Fruit fly (Drosophila melanogaster) whole organism, embryonic: ENCODE measurements around the gene CG33267.

Experiments used
- Awh ChIP-seq: fragments of 200-800 bp; sonication (Bioruptor generic); IDR thresholded peaks from 2 replicates; pipeline ENCODE4, ENCODE4 v1.3.6; 2022; ENCODE audit warnings: missing biosample characterization, missing genetic modification characterization
- Bgb ChIP-seq: fragments of 200-800 bp; sonication (Bioruptor generic); IDR thresholded peaks from 2 replicates; pipeline ENCODE4 v1.3.6; 2022; ENCODE audit warnings: missing biosample characterization, missing genetic modification characterization; ENCODE audit not compliant: partially characterized antibody
- Bteb2 ChIP-seq: fragments of 200-800 bp; sonication (Bioruptor generic); optimal IDR thresholded peaks from 2 replicates; lab custom pipeline; 2016; ENCODE audit warnings: missing biosample characterization, missing genetic modification characterization
- CG10959 ChIP-seq: fragments of 200-800 bp; sonication (Bioruptor generic); IDR thresholded peaks from 2 replicates; pipeline ENCODE4 v1.3.6; 2022; ENCODE audit warnings: missing biosample characterization, missing genetic modification characterization
- CG11398 ChIP-seq: fragments of 200-800 bp; sonication (Bioruptor generic); optimal IDR thresholded peaks from 2 replicates; lab custom pipeline; 2016; ENCODE audit warnings: missing biosample characterization, missing genetic modification characterization
- CG12299 ChIP-seq: fragments of 200-800 bp; sonication (Bioruptor generic); optimal IDR thresholded peaks from 2 replicates; lab custom pipeline; 2018; ENCODE audit warnings: missing biosample characterization, mild to moderate bottlenecking, missing genetic modification characterization
- CG12769 ChIP-seq: fragments of 200-800 bp; sonication (Bioruptor generic); optimal IDR thresholded peaks from 2 replicates; lab custom pipeline; 2019; ENCODE audit warnings: missing biosample characterization, mild to moderate bottlenecking, missing genetic modification characterization, moderate library complexity
- CG17829 ChIP-seq: fragments of 200-800 bp; optimal IDR thresholded peaks from 2 replicates; lab custom pipeline; 2019; ENCODE audit warnings: missing biosample characterization, mild to moderate bottlenecking, missing genetic modification characterization, moderate library complexity
- CG2712 ChIP-seq: fragments of 200-800 bp; optimal IDR thresholded peaks from 3 replicates; lab custom pipeline; 2019; ENCODE audit warnings: missing biosample characterization, mild to moderate bottlenecking, missing genetic modification characterization, moderate library complexity
- CG31224 ChIP-seq: fragments of 200-800 bp; sonication (Bioruptor generic); IDR thresholded peaks from 2 replicates; pipeline ENCODE4 v1.3.6; 2022; ENCODE audit warnings: missing biosample characterization, missing genetic modification characterization
- CG32532 ChIP-seq: fragments of 200-800 bp; sonication (Bioruptor generic); IDR thresholded peaks from 2 replicates; pipeline ENCODE4 v1.3.6; 2022; ENCODE audit warnings: missing biosample characterization, missing genetic modification characterization
- CG32767 ChIP-seq: fragments of 200-800 bp; sonication (Bioruptor generic); IDR thresholded peaks from 2 replicates; pipeline ENCODE4 v1.3.6; 2022; ENCODE audit warnings: missing biosample characterization, missing genetic modification characterization
- CG3847 ChIP-seq: fragments of 200-800 bp; sonication (Bioruptor generic); IDR thresholded peaks from 2 replicates; pipeline ENCODE4 v1.3.6; 2022; ENCODE audit warnings: missing biosample characterization, missing genetic modification characterization
- CG4617 ChIP-seq: fragments of 200-800 bp; sonication (Bioruptor generic); optimal IDR thresholded peaks from 3 replicates; lab custom pipeline; 2016; ENCODE audit warnings: missing biosample characterization, missing genetic modification characterization, borderline replicate concordance
- CG4820 ChIP-seq: fragments of 200-800 bp; sonication (Bioruptor generic); optimal IDR thresholded peaks from 3 replicates; lab custom pipeline; 2016; ENCODE audit warnings: missing biosample characterization, missing genetic modification characterization
- CG5245 ChIP-seq: fragments of 200-800 bp; sonication (Bioruptor generic); optimal IDR thresholded peaks from 3 replicates; lab custom pipeline; 2016; ENCODE audit warnings: missing biosample characterization, missing genetic modification characterization
- CG6654 ChIP-seq: fragments of 200-800 bp; sonication (Bioruptor generic); optimal IDR thresholded peaks from 2 replicates; lab custom pipeline; 2017; ENCODE audit warnings: missing biosample characterization, mild to moderate bottlenecking, missing genetic modification characterization
- CG6813 ChIP-seq: fragments of 200-800 bp; sonication (Bioruptor generic); optimal IDR thresholded peaks from 2 replicates; lab custom pipeline; 2017; ENCODE audit warnings: missing biosample characterization, missing genetic modification characterization, mild to moderate bottlenecking, moderate library complexity, missing genetic modification reagents
- CG7745 ChIP-seq: fragments of 200-800 bp; sonication (Bioruptor generic); optimal IDR thresholded peaks from 2 replicates; lab custom pipeline; 2018; ENCODE audit warnings: missing biosample characterization, mild to moderate bottlenecking, missing genetic modification characterization, moderate library complexity
- CG8924 ChIP-seq: fragments of 200-800 bp; optimal IDR thresholded peaks from 3 replicates; lab custom pipeline; 2019; ENCODE audit warnings: missing biosample characterization, mild to moderate bottlenecking, missing genetic modification characterization, moderate library complexity
- CG9215 ChIP-seq: fragments of 200-800 bp; sonication (Bioruptor generic); IDR thresholded peaks from 2 replicates; pipeline ENCODE4 v1.3.6; 2022; ENCODE audit warnings: missing biosample characterization, missing genetic modification characterization
- CG9817 ChIP-seq: fragments of 200-800 bp; sonication (Bioruptor generic); optimal IDR thresholded peaks from 2 replicates; lab custom pipeline; 2018; ENCODE audit warnings: missing biosample characterization, mild to moderate bottlenecking, missing genetic modification characterization, moderate library complexity
- CG9932 ChIP-seq: fragments of 200-800 bp; sonication (Bioruptor generic); IDR thresholded peaks from 2 replicates; pipeline ENCODE4 v1.3.6; 2022; ENCODE audit warnings: missing biosample characterization, missing genetic modification characterization
- Eip74EF ChIP-seq, 2 experiments: fragments of 200-800 bp in 1 of 2; fragments of >200 bp in 1 of 2; sonication (Bioruptor generic) in 1 of 2; optimal IDR thresholded peaks; 2 replicates each; lab custom pipeline; 2017 to 2019; ENCODE audit warnings: missing biosample characterization in 2 of 2, missing genetic modification characterization in 2 of 2, mild to moderate bottlenecking in 1 of 2, moderate library complexity in 1 of 2
- Fer3 ChIP-seq: fragments of 200-800 bp; sonication (Bioruptor generic); optimal IDR thresholded peaks from 2 replicates; lab custom pipeline; 2018; ENCODE audit warnings: missing biosample characterization, mild to moderate bottlenecking, missing genetic modification characterization, moderate library complexity
- Gug ChIP-seq: fragments of 200-800 bp; sonication (Bioruptor generic); IDR thresholded peaks from 4 replicates; pipeline ENCODE4 v1.3.6; 2022; ENCODE audit warnings: missing biosample characterization, missing genetic modification characterization
- HLH3B ChIP-seq: fragments of 200-800 bp; sonication (Bioruptor generic); IDR thresholded peaks from 2 replicates; pipeline ENCODE4 v1.3.6; 2022; ENCODE audit warnings: missing biosample characterization, missing genetic modification characterization
- Jarid2 ChIP-seq: fragments of 200-800 bp; sonication (Bioruptor generic); optimal IDR thresholded peaks from 3 replicates; lab custom pipeline; 2017; ENCODE audit warnings: mild to moderate bottlenecking, missing biosample characterization, missing genetic modification reagents, missing genetic modification characterization
- Sin3A ChIP-seq: fragments of >200 bp; optimal IDR thresholded peaks from 2 replicates; lab custom pipeline; 2018
- Sox102F ChIP-seq: fragments of 200-800 bp; sonication (Bioruptor generic); optimal IDR thresholded peaks from 2 replicates; lab custom pipeline; 2018; ENCODE audit warnings: missing biosample characterization, mild to moderate bottlenecking, missing genetic modification characterization, moderate library complexity
- Ssrp ChIP-seq: fragments of 200-800 bp; sonication (Bioruptor generic); optimal IDR thresholded peaks from 2 replicates; lab custom pipeline; 2018; ENCODE audit warnings: missing biosample characterization, mild to moderate bottlenecking, missing genetic modification characterization, moderate library complexity
- Usf ChIP-seq: fragments of 200-800 bp; sonication (Bioruptor generic); optimal IDR thresholded peaks from 2 replicates; lab custom pipeline; 2017; ENCODE audit warnings: missing genotype, missing biosample characterization, missing genetic modification characterization
- ab ChIP-seq: fragments of 200-800 bp; sonication (Bioruptor generic); optimal IDR thresholded peaks from 2 replicates; lab custom pipeline; 2016; ENCODE audit warnings: missing biosample characterization, missing genetic modification characterization
- az2 ChIP-seq: fragments of 200-800 bp; sonication (Bioruptor generic); optimal IDR thresholded peaks from 3 replicates; lab custom pipeline; 2016; ENCODE audit warnings: missing biosample characterization, missing genetic modification characterization
- caup ChIP-seq: fragments of 200-800 bp; sonication (Bioruptor generic); optimal IDR thresholded peaks from 3 replicates; lab custom pipeline; 2017; ENCODE audit warnings: missing biosample characterization, mild to moderate bottlenecking, missing genetic modification characterization, moderate library complexity; ENCODE audit not compliant: severe bottlenecking
- ci ChIP-seq: fragments of 200-800 bp; sonication (Bioruptor generic); IDR thresholded peaks from 3 replicates; pipeline ENCODE4 v1.3.6; 2022; ENCODE audit warnings: missing biosample characterization, missing genetic modification characterization
- disco-r ChIP-seq: fragments of 200-800 bp; sonication (Bioruptor generic); optimal IDR thresholded peaks from 2 replicates; lab custom pipeline; 2016; ENCODE audit warnings: missing biosample characterization, missing genetic modification characterization
- fd96Cb ChIP-seq: fragments of 200-800 bp; sonication (Bioruptor generic); optimal IDR thresholded peaks from 2 replicates; lab custom pipeline; 2018; ENCODE audit warnings: missing biosample characterization, mild to moderate bottlenecking, missing genetic modification characterization, moderate library complexity
- gfzf ChIP-seq: fragments of 200-800 bp; sonication (Bioruptor generic); optimal IDR thresholded peaks from 2 replicates; lab custom pipeline; 2016; ENCODE audit warnings: missing biosample characterization, mild to moderate bottlenecking, missing genetic modification characterization, moderate library complexity
- grn ChIP-seq: fragments of 200-800 bp; sonication (Bioruptor generic); optimal IDR thresholded peaks from 3 replicates; lab custom pipeline; 2017; ENCODE audit warnings: missing biosample characterization, missing genetic modification characterization
- gro ChIP-seq: fragments of 200-800 bp; sonication (Bioruptor generic); optimal IDR thresholded peaks from 2 replicates; lab custom pipeline; 2016; ENCODE audit warnings: missing biosample characterization, missing genetic modification characterization
- jigr1 ChIP-seq: fragments of 200-800 bp; sonication (Bioruptor generic); IDR thresholded peaks from 3 replicates; pipeline ENCODE4 v1.3.6; 2022; ENCODE audit warnings: missing biosample characterization, missing genetic modification characterization
- lov ChIP-seq, 2 experiments: fragments of 200-800 bp in 1 of 2; fragments of >200 bp in 1 of 2; sonication (Bioruptor generic) in 1 of 2; IDR thresholded peaks in 1 of 2; optimal IDR thresholded peaks in 1 of 2; 2 replicates in 1 of 2; 3 replicates in 1 of 2; pipeline versions ENCODE4 v1.3.6 to Lab custom; 2017 to 2022; ENCODE audit warnings: missing biosample characterization in 1 of 2, missing genetic modification characterization in 1 of 2
- maf-S ChIP-seq: fragments of 200-800 bp; sonication (Bioruptor generic); optimal IDR thresholded peaks from 2 replicates; lab custom pipeline; 2016; ENCODE audit warnings: missing biosample characterization, missing genetic modification characterization
- odd ChIP-seq: fragments of 200-800 bp; sonication (Bioruptor generic); optimal IDR thresholded peaks from 2 replicates; lab custom pipeline; 2017; ENCODE audit warnings: missing biosample characterization, mild to moderate bottlenecking, missing genetic modification characterization
- pfk ChIP-seq: fragments of 200-800 bp; sonication (Bioruptor generic); optimal IDR thresholded peaks from 2 replicates; lab custom pipeline; 2018; ENCODE audit warnings: missing biosample characterization, mild to moderate bottlenecking, missing genetic modification characterization, moderate library complexity
- ro ChIP-seq: fragments of 200-800 bp; sonication (Bioruptor generic); IDR thresholded peaks from 2 replicates; pipeline ENCODE4 v1.3.6; 2022; ENCODE audit warnings: missing biosample characterization, missing genetic modification characterization
- sr ChIP-seq: fragments of 200-800 bp; sonication (Bioruptor generic); IDR thresholded peaks from 3 replicates; pipeline ENCODE4 v1.3.6; 2022; ENCODE audit warnings: missing biosample characterization, missing genetic modification characterization
- unpg ChIP-seq: fragments of 200-800 bp; sonication (Bioruptor generic); optimal IDR thresholded peaks from 3 replicates; lab custom pipeline; 2018; ENCODE audit warnings: missing biosample characterization, mild to moderate bottlenecking, missing genetic modification characterization, moderate library complexity
- zfh1 ChIP-seq: fragments of 200-800 bp; sonication (Bioruptor generic); IDR thresholded peaks from 3 replicates; pipeline ENCODE4 v1.3.6; 2022; ENCODE audit warnings: missing biosample characterization, missing genetic modification characterization

Gene CG33267

dm6 chr3L:11554338-11554737 is 9.9 kb upstream of the CG33267 start (continued):
- TF ChIP-seq CG9215 (peak; percentile 47; the same call in 1 of the 2 replicates), CG31224 (GFP tag; lab: Robert Waterston, UW) (peak; percentile 55; the same call in 1 of the 2 replicates), CG6654 (GFP tag; lab: Kevin White, UChicago) (peak; percentile 48), Jarid2 (no peak), CG5245 (GFP tag; lab: Kevin White, UChicago) (peak; percentile 85), maf-S (GFP tag; lab: Kevin White, UChicago) (peak; percentile 61), ab (GFP tag; lab: Kevin White, UChicago) (peak; percentile 18), CG10959 (GFP tag; lab: Robert Waterston, UW) (peak; percentile 95), CG3847 (GFP tag; lab: Robert Waterston, UW) (0 out of 2 replicates have a peak, but pooled peaks have one; percentile 15), CG4820 (GFP tag; lab: Kevin White, UChicago) (peak; percentile 89), pfk (GFP tag; lab: Kevin White, UChicago) (no peak), CG9817 (tag; lab: Kevin White, UChicago) (no peak), grn (GFP tag; lab: Kevin White, UChicago) (peak; percentile 24), CG12769 (tag; lab: Kevin White, UChicago) (peak; percentile 46), CG9932 (GFP tag; lab: Robert Waterston, UW) (peak; percentile 20; the same call in 1 of the 2 replicates), sr (GFP tag; lab: Robert Waterston, UW) (no peak), jigr1 (GFP tag; lab: Robert Waterston, UW) (no peak), Awh (GFP tag; lab: Robert Waterston, UW) (peak; percentile 61), CG6813 (GFP tag; lab: Kevin White, UChicago) (peak; percentile 84), CG4617 (GFP tag; lab: Kevin White, UChicago) (peak; percentile 60), CG2712 (tag; lab: Kevin White, UChicago) (peak; percentile 96), CG8924 (tag; lab: Kevin White, UChicago) (peak; percentile 93), Sin3A (lab: Kevin White, UChicago) (no peak), Fer3 (tag; lab: Kevin White, UChicago) (peak; percentile 64), Ssrp (tag; lab: Kevin White, UChicago) (peak; percentile 88), CG17829 (tag; lab: Kevin White, UChicago) (peak; percentile 96), Bgb (no peak), zfh1 (peak; percentile 94), ro (peak; percentile 67; the same call in 1 of the 2 replicates), Gug (peak; percentile 63; the same call in 3 of the 4 replicates), disco-r (GFP tag; lab: Kevin White, UChicago) (peak; percentile 68), gro (no peak), CG32767 (GFP tag; lab: Robert Waterston, UW) (peak; percentile 61; the same call in 1 of the 2 replicates), CG11398 (GFP tag; lab: Kevin White, UChicago) (peak; percentile 45), Eip74EF (GFP tag; optimal IDR thresholded peaks at IDR 0.05; lab: Kevin White, UChicago) (peak in 1 of 2 experiments; percentile 76), caup (peak; percentile 63), CG12299 (tag; lab: Kevin White, UChicago) (peak; percentile 48), Bteb2 (peak; percentile 51), gfzf (GFP tag; lab: Kevin White, UChicago) (no peak), lov (optimal IDR thresholded peaks at IDR 0.05; lab: Kevin White, UChicago) (no peak), lov (GFP tag; IDR thresholded peaks at IDR 0.05; lab: Robert Waterston, UW) (peak; percentile 92), CG7745 (peak; percentile 65), HLH3B (peak; percentile 69), Sox102F (GFP tag; lab: Kevin White, UChicago) (peak; percentile 80), az2 (peak; percentile 90), CG32532 (GFP tag; lab: Robert Waterston, UW) (peak; percentile 56; the same call in 1 of the 2 replicates), Usf (GFP tag; lab: Kevin White, UChicago) (peak; percentile 70), unpg (GFP tag; lab: Kevin White, UChicago) (peak; percentile 86), ci (GFP tag; lab: Robert Waterston, UW) (peak; percentile 89), odd (GFP tag; lab: Kevin White, UChicago) (peak; percentile 65), fd96Cb (tag; lab: Kevin White, UChicago) (peak; percentile 91)
